Worm (Caenorhabditis elegans): ENCODE data around the gene lido-17.

DNA sequence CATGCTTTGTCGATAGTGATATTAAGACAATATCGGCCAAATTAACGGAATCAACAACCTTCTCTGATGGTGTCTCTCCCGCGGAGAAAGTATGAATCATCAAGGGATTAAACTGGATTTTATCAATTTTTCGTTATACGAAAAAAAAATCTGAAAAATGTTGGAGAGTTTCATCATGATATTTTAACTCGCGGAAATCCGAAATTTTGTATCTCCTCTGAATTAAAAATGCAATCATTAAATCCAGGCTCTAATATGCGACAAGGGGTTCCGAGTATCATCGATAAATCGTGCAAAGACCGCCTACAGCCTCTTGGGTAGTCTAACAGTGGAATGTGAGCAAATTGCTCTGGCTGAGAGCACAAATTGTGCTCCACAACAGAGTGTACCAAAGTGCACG lies 15.5 kb downstream of the lido-17 start, which contains the start of gene C06C3.10:
- TF ChIP-seq W03F9.2 (tag; optimal IDR thresholded peaks at IDR 0.05) (no peak), dao-5 (tag; optimal IDR thresholded peaks at IDR 0.05) (no peak), him-1 (tag; optimal IDR thresholded peaks at IDR 0.05) (no peak)
